Worm (Caenorhabditis elegans) whole organism, L1 larva: Measurements from ENCODE around the gene W07G4.8.

Experiments
- alr-1 ChIP-seq: fragments of 200-800 bp; sonication (Bioruptor generic); optimal IDR thresholded peaks from 2 replicates; lab custom pipeline; 2018; ENCODE audit warnings: borderline replicate concordance, mild to moderate bottlenecking, missing genetic modification characterization, missing compliant biosample characterization
- egl-27 ChIP-seq, 2 experiments: fragments of 150-350 bp in 1 of 2; sonication (generic microtip); optimal IDR thresholded peaks; 3 replicates each; lab custom pipeline; 2017 to 2018; ENCODE audit warnings: missing biosample characterization in 2 of 2, missing genetic modification characterization in 2 of 2, missing genetic modification reagents in 2 of 2
- elt-3 ChIP-seq, 6 experiments: fragments of 150-350 bp in 1 of 6; sonication (generic microtip); optimal IDR thresholded peaks; 2 replicates each; lab custom pipeline; 2017 to 2018; ENCODE audit warnings: missing biosample characterization in 6 of 6, missing genetic modification characterization in 6 of 6, inconsistent platforms in 1 of 6
- fos-1 ChIP-seq: fragments of 150-350 bp; optimal IDR thresholded peaks from 2 replicates; lab custom pipeline; 2014; ENCODE audit warnings: missing biosample characterization, missing genetic modification characterization
- lin-39 ChIP-seq: fragments of 150-350 bp; optimal IDR thresholded peaks from 2 replicates; lab custom pipeline; 2014; ENCODE audit warnings: missing biosample characterization, missing genetic modification reagents, missing genetic modification characterization
- nhr-19 ChIP-seq: fragments of 200-800 bp; sonication (Bioruptor generic); conservative IDR thresholded peaks from 2 replicates; pipeline ENCODE4 v1.3.6; 2022; ENCODE audit warnings: missing genetic modification characterization, missing compliant biosample characterization
- nhr-71 ChIP-seq: sonication (generic microtip); optimal IDR thresholded peaks from 2 replicates; lab custom pipeline; 2016; ENCODE audit warnings: mild to moderate bottlenecking, missing genetic modification characterization, moderate library complexity, missing compliant biosample characterization
- snpc-4 ChIP-seq: fragments of 150-350 bp; optimal IDR thresholded peaks from 2 replicates; lab custom pipeline; 2014; ENCODE audit warnings: missing biosample characterization, missing genetic modification characterization
- tbx-2 ChIP-seq: sonication (generic microtip); optimal IDR thresholded peaks from 2 replicates; lab custom pipeline; 2016; ENCODE audit warnings: missing genetic modification characterization, missing compliant biosample characterization
- unc-62 ChIP-seq: fragments of 150-350 bp; optimal IDR thresholded peaks from 2 replicates; lab custom pipeline; 2014; ENCODE audit warnings: missing biosample characterization, missing genetic modification reagents, missing genetic modification characterization

ce11 chrV:13006754-13007153 lies 42.6 kb downstream of the W07G4.8 start:
- TF ChIP-seq lin-39 (tag; lab: Kevin White, UChicago) (no peak), nhr-71 (tag; lab: Kevin White, UChicago) (no peak), elt-3 (tag; optimal IDR thresholded peaks at IDR 0.05; lab: Kevin White, UChicago) (no peak), egl-27 (tag; optimal IDR thresholded peaks at IDR 0.05; lab: Kevin White, UChicago) (no peak), fos-1 (tag; lab: Kevin White, UChicago) (no peak), tbx-2 (tag; lab: Kevin White, UChicago) (no peak), snpc-4 (tag; lab: Kevin White, UChicago) (no peak), nhr-19 (GFP tag; lab: Robert Waterston, UW) (no peak), alr-1 (tag; lab: Kevin White, UChicago) (no peak), unc-62 (GFP tag; lab: Kevin White, UChicago) (no peak)
